Worm (Caenorhabditis elegans) whole organism, young adult: ENCODE data around the gene fipr-6.

ENCODE experiments used
- F37B4.10 ChIP-seq: fragments of 200-800 bp; sonication (Bioruptor generic); IDR thresholded peaks from 2 replicates; pipeline ENCODE4 v1.3.6; 2022; ENCODE audit warnings: missing genetic modification characterization, missing compliant biosample characterization
- K11D2.4 ChIP-seq: fragments of 200-800 bp; sonication (Bioruptor generic); IDR thresholded peaks from 2 replicates; pipeline ENCODE4 v1.3.6; 2022; ENCODE audit warnings: missing genetic modification reagents, missing genetic modification characterization, missing compliant biosample characterization
- athp-1 ChIP-seq: sonication (generic microtip); optimal IDR thresholded peaks from 2 replicates; lab custom pipeline; 2017; ENCODE audit warnings: mild to moderate bottlenecking, missing genetic modification characterization, missing compliant biosample characterization
- ccch-3 ChIP-seq: fragments of 200-800 bp; sonication (Bioruptor generic); optimal IDR thresholded peaks from 2 replicates; lab custom pipeline; 2018; ENCODE audit warnings: mild to moderate bottlenecking, missing genetic modification characterization, missing compliant biosample characterization
- hlh-26 ChIP-seq: fragments of 200-800 bp; sonication (Bioruptor generic); conservative IDR thresholded peaks from 2 replicates; pipeline ENCODE4 v1.3.6; 2022; ENCODE audit warnings: missing genetic modification reagents, missing genetic modification characterization, missing compliant biosample characterization
- unc-62 ChIP-seq: fragments of 150-350 bp; optimal IDR thresholded peaks from 2 replicates; lab custom pipeline; 2014; ENCODE audit warnings: missing biosample characterization, missing genetic modification reagents, missing genetic modification characterization
- xnd-1 ChIP-seq: sonication (generic microtip); optimal IDR thresholded peaks from 2 replicates; lab custom pipeline; 2016; ENCODE audit warnings: missing genotype, missing genetic modification reagents, missing genetic modification characterization, missing compliant biosample characterization

DNA sequence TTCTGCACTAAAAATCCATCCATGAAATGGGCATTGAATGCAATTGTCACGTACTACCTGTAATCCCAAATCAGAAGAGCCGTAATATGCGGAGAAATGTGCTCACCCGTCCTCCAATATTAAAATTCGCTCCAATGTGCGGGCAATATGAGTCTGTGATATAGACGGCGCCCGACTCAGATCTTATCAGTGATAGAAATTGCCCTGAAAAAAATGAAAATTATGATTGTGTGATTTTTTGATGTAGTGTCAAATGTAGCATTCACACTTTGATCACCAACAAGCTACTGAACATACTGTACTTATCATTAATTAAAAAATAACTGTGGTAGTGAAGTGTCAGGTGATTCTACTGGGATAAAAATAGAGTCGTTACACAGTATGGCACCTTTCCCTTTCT, 6.4 kb upstream of the fipr-6 start:
- no peak for TF ChIP-seq ccch-3 (GFP tag; lab: Kevin White, UChicago)
- TF ChIP-seq F37B4.10 (GFP tag; lab: Robert Waterston, UW): no peak
- TF ChIP-seq unc-62 (GFP tag; lab: Kevin White, UChicago): no peak
- TF ChIP-seq xnd-1: no peak
- no peak for TF ChIP-seq hlh-26 (GFP tag; lab: Robert Waterston, UW)
- TF ChIP-seq athp-1 (tag; lab: Kevin White, UChicago): no peak
- no peak for TF ChIP-seq K11D2.4 (GFP tag; lab: Robert Waterston, UW)
